Worm (Caenorhabditis elegans) whole organism, dauer: Measurements from ENCODE around the gene C38C5.1.

Experiments used
- unc-62 ChIP-seq: sonication (generic microtip); optimal IDR thresholded peaks from 2 replicates; lab custom pipeline; 2017; ENCODE audit warnings: missing biosample characterization, missing genetic modification reagents, missing genetic modification characterization

The C38C5.1 gene

ce11 chrX:5552652-5553051, 5.2 kb upstream of the C38C5.1 start, which contains the start of gene ifta-1:
TSS of gene ifta-1 (minus strand) at chrX:5552752.
- no peak for TF ChIP-seq unc-62

- no peak for TF ChIP-seq unc-62
Observed at ce11 chrX:5555055-5555629, 2.7 kb upstream of the C38C5.1 start.

- TF ChIP-seq unc-62, result no peak
Observed at ce11 chrX:5565478-5565877, 7.6 kb downstream of the C38C5.1 start.

ce11 chrX:5567454-5567853, 9.6 kb downstream of the C38C5.1 start, which contains the start of gene mec-2:
TSS of gene mec-2 (plus strand) at chrX:5567754.
- no peak for TF ChIP-seq unc-62

ce11 chrX:5572638-5573037, 14.8 kb downstream of the C38C5.1 start:
- TF ChIP-seq unc-62, result no peak

- no peak for TF ChIP-seq unc-62
Observed at ce11 chrX:5579714-5580265, 21.9 kb downstream of the C38C5.1 start.

- no peak for TF ChIP-seq unc-62
Observed at ce11 chrX:5591830-5592229, 34.0 kb downstream of the C38C5.1 start.

- no peak for TF ChIP-seq unc-62
Observed at ce11 chrX:5592517-5593183, 34.8 kb downstream of the C38C5.1 start, which contains the start of gene unc-97. TSS of gene unc-97 (plus strand) at chrX:5593133.

- no peak for TF ChIP-seq unc-62
Observed at ce11 chrX:5599224-5599623, 41.4 kb downstream of the C38C5.1 start, which contains the start of gene sulp-2. TSS of gene sulp-2 (minus strand) at chrX:5599330.

- TF ChIP-seq unc-62, result no peak
Observed at ce11 chrX:5603338-5603816, 45.5 kb downstream of the C38C5.1 start, which contains the start of gene F14D12.1. TSS of gene F14D12.1 (plus strand) at chrX:5603766.

- no peak for TF ChIP-seq unc-62
Observed at ce11 chrX:5605049-5605448, 47.2 kb downstream of the C38C5.1 start.
